Fruit fly (Drosophila melanogaster): ENCODE measurements around the gene CG13311.

- no peak for TF ChIP-seq CG8478 (optimal IDR thresholded peaks at IDR 0.05)
- TF ChIP-seq EcR (GFP tag; optimal IDR thresholded peaks at IDR 0.05): no peak
- no peak for TF ChIP-seq usp (GFP tag; optimal IDR thresholded peaks at IDR 0.05)
- no peak for TF ChIP-seq Dll (optimal IDR thresholded peaks at IDR 0.05)
These were observed 20.0 kb downstream of the CG13311 start for dm6 chr3L:8781993-8782392.
